Fruit fly (Drosophila melanogaster) whole organism, embryonic: ENCODE data around the gene Mettl5.

Experiments used
- CG12104 ChIP-seq: fragments of 200-800 bp; sonication (Bioruptor generic); optimal IDR thresholded peaks from 3 replicates; lab custom pipeline; 2016; ENCODE audit warnings: missing biosample characterization, missing genetic modification characterization
- CG13123 ChIP-seq: fragments of 200-800 bp; sonication (Bioruptor generic); optimal IDR thresholded peaks from 2 replicates; lab custom pipeline; 2016; ENCODE audit warnings: missing biosample characterization, missing genetic modification characterization
- CG14441 ChIP-seq: fragments of 200-800 bp; sonication (Bioruptor generic); IDR thresholded peaks from 2 replicates; pipeline ENCODE4 v1.3.6; 2022; ENCODE audit warnings: missing biosample characterization, missing genetic modification characterization
- CG16815 ChIP-seq: fragments of 200-800 bp; sonication (Bioruptor generic); optimal IDR thresholded peaks from 3 replicates; lab custom pipeline; 2017; ENCODE audit warnings: missing biosample characterization, mild to moderate bottlenecking, missing genetic modification characterization
- CG17186 ChIP-seq: fragments of 200-800 bp; sonication (Bioruptor generic); optimal IDR thresholded peaks from 3 replicates; lab custom pipeline; 2017; ENCODE audit warnings: missing biosample characterization, missing genetic modification reagents, missing genetic modification characterization
- CG17912 ChIP-seq: fragments of 200-800 bp; sonication (Bioruptor generic); optimal IDR thresholded peaks from 2 replicates; lab custom pipeline; 2018; ENCODE audit warnings: missing biosample characterization, mild to moderate bottlenecking, missing genetic modification characterization
- CG18011 ChIP-seq: fragments of 200-800 bp; sonication (Bioruptor generic); optimal IDR thresholded peaks from 2 replicates; lab custom pipeline; 2017; ENCODE audit warnings: missing biosample characterization, missing genetic modification characterization, mild to moderate bottlenecking, moderate library complexity, missing genotype
- CG18476 ChIP-seq: fragments of 200-800 bp; sonication (Bioruptor generic); optimal IDR thresholded peaks from 2 replicates; lab custom pipeline; 2016; ENCODE audit warnings: missing biosample characterization, mild to moderate bottlenecking, missing genetic modification characterization
- CG18599 ChIP-seq: fragments of 200-800 bp; sonication (Bioruptor generic); optimal IDR thresholded peaks from 3 replicates; lab custom pipeline; 2017; ENCODE audit warnings: missing biosample characterization, missing genetic modification characterization, mild to moderate bottlenecking, moderate library complexity, missing genetic modification reagents
- CG2120 ChIP-seq: fragments of 200-800 bp; sonication (Bioruptor generic); optimal IDR thresholded peaks from 3 replicates; lab custom pipeline; 2016; ENCODE audit warnings: missing biosample characterization, missing genetic modification characterization
- CG2129 ChIP-seq: fragments of 200-800 bp; sonication (Bioruptor generic); IDR thresholded peaks from 2 replicates; pipeline ENCODE4 v1.3.6; 2022; ENCODE audit warnings: missing biosample characterization, missing genetic modification characterization; ENCODE audit not compliant: partially characterized antibody
- CG2202 ChIP-seq: fragments of 200-800 bp; sonication (Bioruptor generic); optimal IDR thresholded peaks from 2 replicates; lab custom pipeline; 2018; ENCODE audit warnings: missing biosample characterization, mild to moderate bottlenecking, missing genetic modification characterization
- CG2712 ChIP-seq: fragments of 200-800 bp; optimal IDR thresholded peaks from 3 replicates; lab custom pipeline; 2019; ENCODE audit warnings: missing biosample characterization, mild to moderate bottlenecking, missing genetic modification characterization, moderate library complexity
- CG31224 ChIP-seq: fragments of 200-800 bp; sonication (Bioruptor generic); IDR thresholded peaks from 2 replicates; pipeline ENCODE4 v1.3.6; 2022; ENCODE audit warnings: missing biosample characterization, missing genetic modification characterization
- CG32772 ChIP-seq: fragments of 200-800 bp; sonication (Bioruptor generic); IDR thresholded peaks from 2 replicates; pipeline ENCODE4 v1.3.6; 2022; ENCODE audit warnings: missing biosample characterization, missing genetic modification characterization
- CG3281 ChIP-seq: fragments of 200-800 bp; sonication (Bioruptor generic); optimal IDR thresholded peaks from 3 replicates; lab custom pipeline; 2017; ENCODE audit warnings: missing biosample characterization, mild to moderate bottlenecking, missing genetic modification characterization
- CG3838 ChIP-seq: fragments of 200-800 bp; sonication (Bioruptor generic); optimal IDR thresholded peaks from 3 replicates; lab custom pipeline; 2016; ENCODE audit warnings: missing biosample characterization, missing genetic modification characterization
- CG6854 ChIP-seq: fragments of 200-800 bp; sonication (Bioruptor generic); optimal IDR thresholded peaks from 3 replicates; lab custom pipeline; 2017; ENCODE audit warnings: missing biosample characterization, mild to moderate bottlenecking, missing genetic modification characterization
- Camta ChIP-seq: fragments of 200-800 bp; sonication (Bioruptor generic); optimal IDR thresholded peaks from 2 replicates; lab custom pipeline; 2016; ENCODE audit warnings: missing biosample characterization, missing genetic modification characterization
- CkIIα-i1 ChIP-seq: fragments of 200-800 bp; sonication (Bioruptor generic); IDR thresholded peaks from 2 replicates; pipeline ENCODE4 v1.3.6; 2022; ENCODE audit warnings: missing biosample characterization, missing genetic modification characterization
- Doc3 ChIP-seq: fragments of 200-800 bp; sonication (Bioruptor generic); IDR thresholded peaks from 3 replicates; pipeline ENCODE4 v1.3.6; 2022; ENCODE audit warnings: missing biosample characterization, missing genetic modification characterization; ENCODE audit not compliant: partially characterized antibody
- Fer3 ChIP-seq: fragments of 200-800 bp; sonication (Bioruptor generic); optimal IDR thresholded peaks from 2 replicates; lab custom pipeline; 2018; ENCODE audit warnings: missing biosample characterization, mild to moderate bottlenecking, missing genetic modification characterization, moderate library complexity
- H2.0 ChIP-seq: fragments of 200-800 bp; sonication (Bioruptor generic); IDR thresholded peaks from 2 replicates; pipeline ENCODE4 v1.3.6; 2022; ENCODE audit warnings: missing biosample characterization, missing genetic modification characterization
- HLH4C ChIP-seq: fragments of 200-800 bp; sonication (Bioruptor generic); IDR thresholded peaks from 3 replicates; pipeline ENCODE4 v1.3.6; 2022; ENCODE audit warnings: missing biosample characterization, missing genetic modification characterization; ENCODE audit not compliant: partially characterized antibody
- Lhr ChIP-seq: fragments of 200-800 bp; sonication (Bioruptor generic); optimal IDR thresholded peaks from 3 replicates; lab custom pipeline; 2017; ENCODE audit warnings: mild to moderate bottlenecking, missing biosample characterization, missing genetic modification reagents, missing genetic modification characterization
- MBD-R2 ChIP-seq: fragments of 200-800 bp; sonication (Bioruptor generic); IDR thresholded peaks from 2 replicates; pipeline ENCODE4 v1.3.6; 2022; ENCODE audit warnings: missing biosample characterization, missing genetic modification characterization
- NC2α ChIP-seq: fragments of 200-800 bp; sonication (Bioruptor generic); optimal IDR thresholded peaks from 2 replicates; lab custom pipeline; 2016; ENCODE audit warnings: missing biosample characterization, missing genetic modification characterization
- Ravus ChIP-seq: fragments of 200-800 bp; sonication (Bioruptor generic); IDR thresholded peaks from 2 replicates; pipeline ENCODE4 v1.3.6; 2022; ENCODE audit warnings: missing biosample characterization, missing genetic modification characterization
- bab2 ChIP-seq: fragments of 200-800 bp; sonication (Bioruptor generic); optimal IDR thresholded peaks from 2 replicates; lab custom pipeline; 2016; ENCODE audit warnings: missing biosample characterization, missing genetic modification characterization
- br ChIP-seq: fragments of >200 bp; optimal IDR thresholded peaks from 2 replicates; lab custom pipeline; 2017
- bsh ChIP-seq, 2 experiments: fragments of 200-800 bp; sonication (Bioruptor generic); optimal IDR thresholded peaks; 2 replicates each; lab custom pipeline; 2017 to 2018; ENCODE audit warnings: mild to moderate bottlenecking in 2 of 2, missing biosample characterization in 2 of 2, missing genetic modification characterization in 2 of 2, moderate library complexity in 1 of 2
- chinmo ChIP-seq: fragments of 200-800 bp; sonication (Bioruptor generic); IDR thresholded peaks from 4 replicates; pipeline ENCODE4 v1.3.6; 2022; ENCODE audit warnings: missing biosample characterization, missing genetic modification characterization; ENCODE audit not compliant: partially characterized antibody
- chn ChIP-seq: fragments of 200-800 bp; sonication (Bioruptor generic); optimal IDR thresholded peaks from 2 replicates; lab custom pipeline; 2016; ENCODE audit warnings: missing biosample characterization, missing genetic modification characterization
- ci ChIP-seq: fragments of 200-800 bp; sonication (Bioruptor generic); IDR thresholded peaks from 3 replicates; pipeline ENCODE4 v1.3.6; 2022; ENCODE audit warnings: missing biosample characterization, missing genetic modification characterization
- crc ChIP-seq: fragments of 200-800 bp; sonication (Bioruptor generic); optimal IDR thresholded peaks from 2 replicates; lab custom pipeline; 2016; ENCODE audit warnings: missing biosample characterization, missing genetic modification characterization
- dan ChIP-seq: fragments of 200-800 bp; sonication (Bioruptor generic); IDR thresholded peaks from 2 replicates; pipeline ENCODE4 v1.3.6; 2022; ENCODE audit warnings: missing biosample characterization, missing genetic modification characterization
- emc ChIP-seq: fragments of 200-800 bp; sonication (Bioruptor generic); optimal IDR thresholded peaks from 2 replicates; lab custom pipeline; 2016; ENCODE audit warnings: missing biosample characterization, missing genetic modification characterization
- ham ChIP-seq: fragments of 200-800 bp; sonication (Bioruptor generic); IDR thresholded peaks from 2 replicates; pipeline ENCODE4 v1.3.6; 2022; ENCODE audit warnings: missing biosample characterization, missing genetic modification characterization
- kah ChIP-seq: fragments of 200-800 bp; sonication (Bioruptor generic); optimal IDR thresholded peaks from 2 replicates; lab custom pipeline; 2018; ENCODE audit warnings: missing biosample characterization, mild to moderate bottlenecking, missing genetic modification characterization
- oc ChIP-seq: fragments of 200-800 bp; sonication (Bioruptor generic); optimal IDR thresholded peaks from 2 replicates; lab custom pipeline; 2018; ENCODE audit warnings: missing biosample characterization, mild to moderate bottlenecking, missing genetic modification characterization, moderate library complexity
- p53 ChIP-seq: fragments of 200-800 bp; sonication (Bioruptor generic); optimal IDR thresholded peaks from 2 replicates; lab custom pipeline; 2016; ENCODE audit warnings: missing biosample characterization, missing genetic modification characterization
- pum ChIP-seq: fragments of 200-800 bp; sonication (Bioruptor generic); optimal IDR thresholded peaks from 2 replicates; lab custom pipeline; 2016; ENCODE audit warnings: missing biosample characterization, missing genetic modification characterization
- ranshi ChIP-seq: fragments of 200-800 bp; sonication (Bioruptor generic); IDR thresholded peaks from 2 replicates; pipeline ENCODE4 v1.3.6; 2022; ENCODE audit warnings: missing biosample characterization, missing genetic modification characterization
- salm ChIP-seq: fragments of 200-800 bp; sonication (Bioruptor generic); optimal IDR thresholded peaks from 2 replicates; lab custom pipeline; 2018; ENCODE audit warnings: missing biosample characterization, mild to moderate bottlenecking, missing genetic modification characterization
- sc ChIP-seq, 3 experiments: fragments of >200 bp in 2 of 3; fragments of 200-800 bp in 1 of 3; sonication (Bioruptor generic) in 1 of 3; optimal IDR thresholded peaks; 2 replicates in 2 of 3; 3 replicates in 1 of 3; lab custom pipeline; 2017; ENCODE audit warnings: mild to moderate bottlenecking in 1 of 3, missing biosample characterization in 1 of 3, missing genetic modification characterization in 1 of 3, missing genetic modification reagents in 1 of 3
- slbo ChIP-seq: fragments of 200-800 bp; sonication (Bioruptor generic); IDR thresholded peaks from 2 replicates; pipeline ENCODE4 v1.3.6; 2022; ENCODE audit warnings: missing biosample characterization, missing genetic modification characterization
- slou ChIP-seq: fragments of 200-800 bp; sonication (Bioruptor generic); optimal IDR thresholded peaks from 3 replicates; lab custom pipeline; 2016; ENCODE audit warnings: missing biosample characterization, missing genetic modification characterization
- tna ChIP-seq: fragments of 200-800 bp; sonication (Bioruptor generic); IDR thresholded peaks from 2 replicates; pipeline ENCODE4 v1.3.6; 2022; ENCODE audit warnings: missing biosample characterization, missing genetic modification characterization; ENCODE audit not compliant: partially characterized antibody
- trem ChIP-seq: fragments of 200-800 bp; optimal IDR thresholded peaks from 3 replicates; lab custom pipeline; 2019; ENCODE audit warnings: missing biosample characterization, mild to moderate bottlenecking, missing genetic modification characterization, moderate library complexity
- z ChIP-seq: fragments of 200-800 bp; sonication (Bioruptor generic); IDR thresholded peaks from 3 replicates; pipeline ENCODE4 v1.3.6; 2022; ENCODE audit warnings: missing biosample characterization, missing genetic modification characterization
- zen2 ChIP-seq: fragments of 200-800 bp; sonication (Bioruptor generic); IDR thresholded peaks from 3 replicates; pipeline ENCODE4 v1.3.6; 2022; ENCODE audit warnings: missing biosample characterization, missing genetic modification characterization; ENCODE audit not compliant: partially characterized antibody

Gene Mettl5

dm6 chr3L:19294235-19294612, 30.7 kb downstream of the Mettl5 start, which contains the start of gene fal (continued):
- TF ChIP-seq MBD-R2 (GFP tag; lab: Robert Waterston, UW) = no peak
- TF ChIP-seq chn (GFP tag; lab: Kevin White, UChicago) = peak; percentile 38
- no peak for TF ChIP-seq bab2 (GFP tag; lab: Kevin White, UChicago)
- TF ChIP-seq CG2202 = no peak
- 0 out of 3 replicates have a peak, but pooled peaks have one; percentile 17 for TF ChIP-seq Doc3 (GFP tag; lab: Robert Waterston, UW)
- no peak for TF ChIP-seq CG3838 (GFP tag; lab: Kevin White, UChicago)
- peak; percentile 98 for TF ChIP-seq trem (tag; lab: Kevin White, UChicago)
- TF ChIP-seq chinmo = no peak
- no peak for TF ChIP-seq bsh (GFP tag; optimal IDR thresholded peaks at IDR 0.05; lab: Kevin White, UChicago)
- no peak for TF ChIP-seq CG18476 (GFP tag; lab: Kevin White, UChicago)
- TF ChIP-seq slbo (GFP tag; lab: Robert Waterston, UW) = no peak; the same call in 1 of the 2 replicates
- 0 out of 3 replicates have a peak, but pooled peaks have one; percentile 55 for TF ChIP-seq HLH4C (GFP tag; lab: Robert Waterston, UW)
- TF ChIP-seq CG18599 = no peak
- TF ChIP-seq ham (GFP tag; lab: Robert Waterston, UW) = no peak
- TF ChIP-seq ranshi (GFP tag; lab: Robert Waterston, UW) = no peak
- TF ChIP-seq CG16815 (GFP tag; lab: Kevin White, UChicago) = no peak
- TF ChIP-seq CG2120 (GFP tag; lab: Kevin White, UChicago) = no peak
- TF ChIP-seq CG2712 (tag; lab: Kevin White, UChicago) = peak; percentile 43
- no peak for TF ChIP-seq H2.0 (GFP tag; lab: Robert Waterston, UW)
- no peak for TF ChIP-seq CG12104
- TF ChIP-seq Fer3 (tag; lab: Kevin White, UChicago) = no peak
- no peak for TF ChIP-seq CG14441 (GFP tag; lab: Robert Waterston, UW)
- TF ChIP-seq Lhr (GFP tag; lab: Kevin White, UChicago) = peak; percentile 91
- no peak for TF ChIP-seq CG31224 (GFP tag; lab: Robert Waterston, UW)
- no peak for TF ChIP-seq sc (optimal IDR thresholded peaks at IDR 0.05; lab: Kevin White, UChicago)
- no peak for TF ChIP-seq sc (GFP tag; optimal IDR thresholded peaks at IDR 0.05; lab: Kevin White, UChicago)
- peak; percentile 12 for TF ChIP-seq pum (GFP tag; lab: Kevin White, UChicago)
- TF ChIP-seq NC2α = no peak
- no peak for TF ChIP-seq ci (GFP tag; lab: Robert Waterston, UW)
- TF ChIP-seq CG13123 (GFP tag; lab: Kevin White, UChicago) = no peak
- no peak for TF ChIP-seq dan (GFP tag; lab: Robert Waterston, UW)
- TF ChIP-seq salm (tag; lab: Kevin White, UChicago) = no peak
- TF ChIP-seq CG6854 (GFP tag; lab: Kevin White, UChicago) = no peak
- no peak for TF ChIP-seq CG17912
- TF ChIP-seq CkIIα-i1 = no peak
- no peak for TF ChIP-seq Camta (GFP tag; lab: Kevin White, UChicago)
- no peak for TF ChIP-seq oc (tag; lab: Kevin White, UChicago)
- no peak for TF ChIP-seq p53 (GFP tag; lab: Kevin White, UChicago)
- no peak for TF ChIP-seq CG17186 (GFP tag; lab: Kevin White, UChicago)
- no peak for TF ChIP-seq z (GFP tag; lab: Robert Waterston, UW)
- TF ChIP-seq CG3281 (GFP tag; lab: Kevin White, UChicago) = no peak
- no peak for TF ChIP-seq emc (GFP tag; lab: Kevin White, UChicago)
- TF ChIP-seq br = no peak
- no peak for TF ChIP-seq CG2129 (GFP tag; lab: Robert Waterston, UW)
- no peak for TF ChIP-seq CG32772 (GFP tag; lab: Robert Waterston, UW)
- no peak for TF ChIP-seq zen2
- TF ChIP-seq crc (GFP tag; lab: Kevin White, UChicago) = no peak
- no peak for TF ChIP-seq CG18011
- TF ChIP-seq tna (GFP tag; lab: Robert Waterston, UW) = no peak
- no peak for TF ChIP-seq slou (GFP tag; lab: Kevin White, UChicago)
- TF ChIP-seq Ravus (GFP tag; lab: Robert Waterston, UW) = no peak
- no peak for TF ChIP-seq kah (GFP tag; lab: Kevin White, UChicago)
